Worm (Caenorhabditis elegans) whole organism, midembryonic: Measurements from ENCODE around the gene nlf-1.

Experiments
- T22C8.4 ChIP-seq: fragments of 200-800 bp; sonication (Bioruptor generic); IDR thresholded peaks from 2 replicates; pipeline ENCODE4 v1.3.6; 2022; ENCODE audit warnings: missing genetic modification characterization, missing compliant biosample characterization
- cog-1 ChIP-seq: sonication (generic microtip); optimal IDR thresholded peaks from 2 replicates; lab custom pipeline; 2016; ENCODE audit warnings: missing genetic modification characterization, missing compliant biosample characterization
- flt-1 ChIP-seq: fragments of 200-800 bp; sonication (Bioruptor generic); IDR thresholded peaks from 2 replicates; pipeline ENCODE4 v1.3.6; 2022; ENCODE audit warnings: missing genetic modification characterization, missing compliant biosample characterization
- klf-2 ChIP-seq: fragments of 200-800 bp; sonication (Bioruptor generic); conservative IDR thresholded peaks from 2 replicates; pipeline ENCODE4 v1.3.6; 2022; ENCODE audit warnings: missing genetic modification reagents, missing genetic modification characterization, missing compliant biosample characterization
- med-1 ChIP-seq: sonication (generic microtip); optimal IDR thresholded peaks from 2 replicates; lab custom pipeline; 2017; ENCODE audit warnings: missing genetic modification characterization, mild to moderate bottlenecking, missing compliant biosample characterization, antibody characterized with exemption, missing genetic modification reagents; ENCODE audit not compliant: insufficient read depth
- ref-1 ChIP-seq: fragments of 200-800 bp; sonication (Bioruptor generic); conservative IDR thresholded peaks from 2 replicates; pipeline ENCODE4 v1.3.6; 2022; ENCODE audit warnings: missing genetic modification reagents, missing genetic modification characterization, missing compliant biosample characterization
- tab-1 ChIP-seq: fragments of 200-800 bp; sonication (Bioruptor generic); IDR thresholded peaks from 2 replicates; pipeline ENCODE4 v1.3.6; 2022; ENCODE audit warnings: missing genetic modification characterization, missing compliant biosample characterization
- ztf-23 ChIP-seq: fragments of 200-800 bp; sonication (Bioruptor generic); IDR thresholded peaks from 2 replicates; pipeline ENCODE4 v1.3.6; 2022; ENCODE audit warnings: missing genetic modification reagents, missing genetic modification characterization, missing compliant biosample characterization
- ztf-29 ChIP-seq: fragments of 200-800 bp; sonication (Bioruptor generic); IDR thresholded peaks from 2 replicates; pipeline ENCODE4 v1.3.6; 2022; ENCODE audit warnings: missing genetic modification reagents, missing genetic modification characterization, missing compliant biosample characterization

The nlf-1 gene

ce11 chrX:980252-981009 is 36.9 kb downstream of the nlf-1 start, which contains the start of gene C44C1.1:
Gene C44C1.1, plus strand, starts transcription at chrX:980776.
- TF ChIP-seq T22C8.4 (GFP tag; lab: Robert Waterston, UW) (no peak), ztf-23 (GFP tag; lab: Robert Waterston, UW) (no peak), ref-1 (GFP tag; lab: Robert Waterston, UW) (no peak)

DNA sequence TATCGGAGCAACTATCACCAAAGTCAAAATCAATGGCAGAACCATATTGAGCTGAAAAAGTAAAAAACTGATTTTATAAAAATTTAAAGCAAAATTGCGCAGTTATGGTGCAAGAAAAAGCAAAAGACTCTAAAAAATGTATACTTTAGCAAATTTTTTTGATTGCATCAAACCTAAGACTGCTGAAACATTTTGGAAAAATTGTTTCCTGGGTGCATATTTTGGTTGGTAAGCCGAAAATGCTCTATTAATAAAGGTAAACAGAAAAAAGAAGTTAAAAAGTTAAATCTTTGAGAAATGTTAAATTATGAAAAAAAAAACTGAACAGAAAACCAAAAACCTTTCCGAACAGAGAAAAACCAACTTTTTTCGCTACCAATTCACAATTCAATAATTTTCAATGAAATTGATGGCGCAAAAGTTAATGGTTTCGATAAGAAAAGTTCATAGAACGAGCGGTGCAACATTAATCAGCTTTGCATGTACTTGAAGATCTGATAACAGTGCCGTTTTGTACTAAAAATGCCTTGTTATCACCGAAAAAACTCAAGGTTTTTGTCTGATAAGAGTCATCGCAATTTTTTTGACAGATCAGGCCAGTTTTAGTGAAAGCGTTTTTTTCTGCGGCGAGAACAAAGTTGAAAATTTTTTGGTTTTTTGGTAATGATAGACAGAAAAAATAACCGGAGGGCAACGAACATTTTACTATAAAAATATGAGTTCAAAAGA is 39.2 kb downstream of the nlf-1 start, which contains the start of gene abhd-3.2:
TSS of gene abhd-3.2 (minus strand) at position 51 of the 729 bp plus-strand sequence.
- TF ChIP-seq ztf-29 (GFP tag; lab: Robert Waterston, UW) (no peak), T22C8.4 (GFP tag; lab: Robert Waterston, UW) (no peak), cog-1 (tag; lab: Kevin White, UChicago) (no peak), med-1 (GFP tag; lab: Kevin White, UChicago) (no peak), ref-1 (GFP tag; lab: Robert Waterston, UW) (no peak), ztf-23 (GFP tag; lab: Robert Waterston, UW) (no peak), klf-2 (GFP tag; lab: Robert Waterston, UW) (no peak), tab-1 (GFP tag; lab: Robert Waterston, UW) (no peak), flt-1 (GFP tag; lab: Robert Waterston, UW) (no peak)

- TF ChIP-seq ztf-29 (GFP tag; lab: Robert Waterston, UW) (no peak), ztf-23 (GFP tag; lab: Robert Waterston, UW) (no peak), klf-2 (GFP tag; lab: Robert Waterston, UW) (no peak), cog-1 (tag; lab: Kevin White, UChicago) (no peak), med-1 (GFP tag; lab: Kevin White, UChicago) (no peak), tab-1 (GFP tag; lab: Robert Waterston, UW) (no peak), ref-1 (GFP tag; lab: Robert Waterston, UW) (no peak), flt-1 (GFP tag; lab: Robert Waterston, UW) (no peak), T22C8.4 (GFP tag; lab: Robert Waterston, UW) (no peak)
Observed at ce11 chrX:975236-975535, 42.2 kb downstream of the nlf-1 start.

DNA sequence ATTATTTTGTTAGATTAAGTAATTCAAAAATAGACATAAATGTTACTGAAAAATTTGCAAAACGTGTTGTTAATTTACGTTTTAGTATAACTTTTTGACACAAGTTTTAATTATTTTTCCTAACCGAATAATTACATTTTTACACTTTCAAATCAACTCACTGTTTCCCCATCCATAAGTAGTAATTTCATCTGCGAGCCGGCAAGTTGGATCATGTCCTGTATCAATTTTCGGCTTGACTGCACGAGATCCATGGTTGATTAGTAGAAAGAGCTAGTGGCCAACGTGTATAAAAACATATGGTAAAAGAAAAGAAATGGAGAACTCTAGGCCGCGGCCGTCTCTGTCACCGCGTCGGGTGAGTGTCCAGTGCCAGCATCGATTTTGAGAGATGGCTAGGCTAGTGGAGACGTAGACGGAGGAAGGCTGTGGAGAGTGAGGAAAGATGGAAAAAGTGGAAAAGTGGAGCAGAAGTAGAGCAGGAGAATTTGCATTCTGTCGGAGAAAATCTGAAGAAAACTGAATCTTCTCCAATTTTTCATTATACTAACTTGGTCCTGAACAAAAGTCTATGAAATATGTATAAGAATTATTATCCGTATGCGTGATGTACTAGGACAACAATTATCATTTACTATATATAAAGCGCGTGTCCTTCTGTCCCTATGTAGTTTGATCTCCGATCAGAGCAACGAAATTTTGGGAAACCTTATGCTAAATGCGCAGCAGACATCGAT is 42.7 kb downstream of the nlf-1 start, which contains the start of gene vps-45:
TSS of gene vps-45 (minus strand) at position 350 of the 737 bp plus-strand sequence.
- TF ChIP-seq med-1 (GFP tag; lab: Kevin White, UChicago) (no peak), ztf-23 (GFP tag; lab: Robert Waterston, UW) (no peak), ref-1 (GFP tag; lab: Robert Waterston, UW) (no peak), T22C8.4 (GFP tag; lab: Robert Waterston, UW) (peak; percentile 78; the same call in 1 of the 2 replicates)

DNA sequence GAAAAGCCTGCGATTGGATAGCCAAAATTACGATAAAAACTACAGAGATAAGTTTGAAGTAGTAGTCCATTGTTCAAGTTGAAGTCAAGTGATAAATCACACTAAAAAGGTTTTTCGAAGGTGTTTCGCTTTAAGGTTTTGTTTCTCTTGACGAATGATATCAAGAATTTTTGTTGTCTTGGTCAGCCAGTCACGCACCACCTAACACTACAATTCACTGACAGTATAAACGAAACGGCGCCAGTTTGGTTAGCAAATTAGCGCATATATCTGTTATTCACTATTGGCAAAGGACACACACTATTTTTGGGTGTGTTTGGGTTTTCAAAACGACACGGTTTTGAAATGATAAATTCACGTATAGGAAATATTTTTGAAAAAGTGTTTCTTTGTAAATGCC is 47.3 kb downstream of the nlf-1 start, which contains the start of gene C44C1.6:
TSS of gene C44C1.6 (minus strand) at position 199 of the 400 bp plus-strand sequence.
- TF ChIP-seq flt-1 (GFP tag; lab: Robert Waterston, UW) (no peak), T22C8.4 (GFP tag; lab: Robert Waterston, UW) (no peak), ztf-29 (GFP tag; lab: Robert Waterston, UW) (no peak), ref-1 (GFP tag; lab: Robert Waterston, UW) (no peak), ztf-23 (GFP tag; lab: Robert Waterston, UW) (no peak), med-1 (GFP tag; lab: Kevin White, UChicago) (no peak), cog-1 (tag; lab: Kevin White, UChicago) (no peak), klf-2 (GFP tag; lab: Robert Waterston, UW) (no peak), tab-1 (GFP tag; lab: Robert Waterston, UW) (no peak)

ce11 chrX:963171-963570 is 54.2 kb downstream of the nlf-1 start, which contains the start of gene ncs-1:
Gene ncs-1, minus strand, starts transcription at chrX:963271.
- TF ChIP-seq ref-1 (GFP tag; lab: Robert Waterston, UW) (no peak), cog-1 (tag; lab: Kevin White, UChicago) (no peak), tab-1 (GFP tag; lab: Robert Waterston, UW) (no peak), ztf-23 (GFP tag; lab: Robert Waterston, UW) (no peak), ztf-29 (GFP tag; lab: Robert Waterston, UW) (no peak), med-1 (GFP tag; lab: Kevin White, UChicago) (no peak), flt-1 (GFP tag; lab: Robert Waterston, UW) (no peak), T22C8.4 (GFP tag; lab: Robert Waterston, UW) (no peak), klf-2 (GFP tag; lab: Robert Waterston, UW) (no peak)
